Fruit fly (Drosophila melanogaster) whole organism, embryonic: Measurements from ENCODE around the gene CG33160.

Source experiments
- Adf1 ChIP-seq: fragments of 200-800 bp; sonication (Bioruptor generic); IDR thresholded peaks from 2 replicates; pipeline ENCODE4 v1.3.6; 2022; ENCODE audit warnings: missing biosample characterization, missing genetic modification characterization
- BtbVII ChIP-seq: fragments of 200-800 bp; sonication (Bioruptor generic); optimal IDR thresholded peaks from 3 replicates; lab custom pipeline; 2017; ENCODE audit warnings: missing biosample characterization, mild to moderate bottlenecking, missing genetic modification characterization
- CG10431 ChIP-seq: fragments of 200-800 bp; sonication (Bioruptor generic); optimal IDR thresholded peaks from 3 replicates; lab custom pipeline; 2018; ENCODE audit warnings: missing biosample characterization, mild to moderate bottlenecking, missing genetic modification characterization
- CG11504 ChIP-seq: fragments of 200-800 bp; sonication (Bioruptor generic); optimal IDR thresholded peaks from 3 replicates; lab custom pipeline; 2019; ENCODE audit warnings: missing biosample characterization, mild to moderate bottlenecking, missing genetic modification characterization, moderate library complexity
- CG1233 ChIP-seq: fragments of 200-800 bp; sonication (Bioruptor generic); optimal IDR thresholded peaks from 4 replicates; lab custom pipeline; 2018; ENCODE audit warnings: missing biosample characterization, mild to moderate bottlenecking, missing genetic modification characterization
- CG12391 ChIP-seq: fragments of 200-800 bp; sonication (Bioruptor generic); optimal IDR thresholded peaks from 3 replicates; lab custom pipeline; 2018; ENCODE audit warnings: missing biosample characterization, mild to moderate bottlenecking, missing genetic modification characterization, moderate library complexity
- CG12659 ChIP-seq: fragments of 200-800 bp; sonication (Bioruptor generic); optimal IDR thresholded peaks from 3 replicates; lab custom pipeline; 2017; ENCODE audit warnings: mild to moderate bottlenecking, missing biosample characterization, missing genetic modification reagents, missing genetic modification characterization
- CG13123 ChIP-seq: fragments of 200-800 bp; sonication (Bioruptor generic); optimal IDR thresholded peaks from 2 replicates; lab custom pipeline; 2016; ENCODE audit warnings: missing biosample characterization, missing genetic modification characterization
- CG13424 ChIP-seq: fragments of 200-800 bp; sonication (Bioruptor generic); optimal IDR thresholded peaks from 2 replicates; lab custom pipeline; 2019; ENCODE audit warnings: missing biosample characterization, mild to moderate bottlenecking, missing genetic modification characterization, moderate library complexity
- CG15601 ChIP-seq: fragments of 200-800 bp; sonication (Bioruptor generic); optimal IDR thresholded peaks from 3 replicates; lab custom pipeline; 2019; ENCODE audit warnings: missing biosample characterization, mild to moderate bottlenecking, missing genetic modification characterization, moderate library complexity
- CG16863 ChIP-seq: fragments of 200-800 bp; sonication (Bioruptor generic); optimal IDR thresholded peaks from 3 replicates; lab custom pipeline; 2016; ENCODE audit warnings: missing biosample characterization, missing genetic modification characterization
- CG17328 ChIP-seq: fragments of 200-800 bp; sonication (Bioruptor generic); IDR thresholded peaks from 2 replicates; pipeline ENCODE4 v1.3.6; 2022; ENCODE audit warnings: missing biosample characterization, missing genetic modification characterization
- CG17361 ChIP-seq: fragments of 200-800 bp; sonication (Bioruptor generic); IDR thresholded peaks from 3 replicates; pipeline ENCODE4 v1.3.6; 2022; ENCODE audit warnings: missing biosample characterization, missing genetic modification characterization
- CG1832 ChIP-seq: fragments of 200-800 bp; sonication (Bioruptor generic); optimal IDR thresholded peaks from 2 replicates; lab custom pipeline; 2017; ENCODE audit warnings: missing biosample characterization, mild to moderate bottlenecking, missing genetic modification characterization, inconsistent platforms
- CG18619 ChIP-seq: fragments of 200-800 bp; sonication (Bioruptor generic); optimal IDR thresholded peaks from 3 replicates; lab custom pipeline; 2017; ENCODE audit warnings: missing biosample characterization, mild to moderate bottlenecking, missing genetic modification characterization
- CG2199 ChIP-seq: fragments of 200-800 bp; sonication (Bioruptor generic); IDR thresholded peaks from 3 replicates; pipeline ENCODE4 v1.3.6; 2022; ENCODE audit warnings: missing biosample characterization, missing genetic modification characterization
- CG2678 ChIP-seq: fragments of 200-800 bp; sonication (Bioruptor generic); optimal IDR thresholded peaks from 3 replicates; lab custom pipeline; 2019; ENCODE audit warnings: missing biosample characterization, mild to moderate bottlenecking, missing genetic modification characterization, moderate library complexity
- CG42726 ChIP-seq: fragments of 200-800 bp; sonication (Bioruptor generic); IDR thresholded peaks from 2 replicates; pipeline ENCODE4 v1.3.6; 2022; ENCODE audit warnings: missing biosample characterization, missing genetic modification characterization; ENCODE audit not compliant: partially characterized antibody
- CG4360 ChIP-seq: fragments of 200-800 bp; sonication (Bioruptor generic); IDR thresholded peaks from 2 replicates; pipeline ENCODE4 v1.3.6; 2022; ENCODE audit warnings: missing biosample characterization, missing genetic modification characterization
- E2f2 ChIP-seq: fragments of 200-800 bp; sonication (Bioruptor generic); IDR thresholded peaks from 2 replicates; pipeline ENCODE4 v1.3.6; 2022; ENCODE audit warnings: missing biosample characterization, missing genetic modification characterization
- Fer1 ChIP-seq: fragments of 200-800 bp; sonication (Bioruptor generic); optimal IDR thresholded peaks from 2 replicates; lab custom pipeline; 2017; ENCODE audit warnings: missing biosample characterization, mild to moderate bottlenecking, missing genetic modification characterization
- H15 ChIP-seq: fragments of 200-800 bp; sonication (Bioruptor generic); IDR thresholded peaks from 3 replicates; pipeline ENCODE4 v1.3.6; 2022; ENCODE audit warnings: missing biosample characterization, missing genetic modification characterization
- HmgD ChIP-seq: fragments of 200-800 bp; sonication (Bioruptor generic); optimal IDR thresholded peaks from 3 replicates; lab custom pipeline; 2016; ENCODE audit warnings: missing biosample characterization, missing genetic modification characterization
- Oaz ChIP-seq: fragments of 200-800 bp; sonication (Bioruptor generic); IDR thresholded peaks from 2 replicates; pipeline ENCODE4 v1.3.6; 2022; ENCODE audit warnings: missing biosample characterization, missing genetic modification characterization
- ap ChIP-seq: fragments of 200-800 bp; sonication (Bioruptor generic); IDR thresholded peaks from 2 replicates; pipeline ENCODE4 v1.3.6; 2022; ENCODE audit warnings: missing biosample characterization, missing genetic modification characterization
- bab2 ChIP-seq: fragments of 200-800 bp; sonication (Bioruptor generic); optimal IDR thresholded peaks from 2 replicates; lab custom pipeline; 2016; ENCODE audit warnings: missing biosample characterization, missing genetic modification characterization
- bbx ChIP-seq: fragments of 200-800 bp; sonication (Bioruptor generic); IDR thresholded peaks from 2 replicates; pipeline ENCODE4 v1.3.6; 2022; ENCODE audit warnings: missing biosample characterization, missing genetic modification characterization; ENCODE audit not compliant: partially characterized antibody
- caup ChIP-seq: fragments of 200-800 bp; sonication (Bioruptor generic); optimal IDR thresholded peaks from 3 replicates; lab custom pipeline; 2017; ENCODE audit warnings: missing biosample characterization, mild to moderate bottlenecking, missing genetic modification characterization, moderate library complexity; ENCODE audit not compliant: severe bottlenecking
- chif ChIP-seq, 2 experiments: fragments of 200-800 bp; sonication (Bioruptor generic); optimal IDR thresholded peaks; 3 replicates each; lab custom pipeline; 2016; ENCODE audit warnings: missing biosample characterization in 2 of 2, missing genetic modification characterization in 2 of 2
- dm ChIP-seq: fragments of 200-800 bp; sonication (Bioruptor generic); optimal IDR thresholded peaks from 3 replicates; lab custom pipeline; 2016; ENCODE audit warnings: missing biosample characterization, missing genetic modification characterization
- dysf ChIP-seq: fragments of 200-800 bp; sonication (Bioruptor generic); IDR thresholded peaks from 3 replicates; pipeline ENCODE4 v1.3.6; 2022; ENCODE audit warnings: missing biosample characterization, missing genetic modification characterization
- ems ChIP-seq: fragments of 200-800 bp; sonication (Bioruptor generic); optimal IDR thresholded peaks from 3 replicates; lab custom pipeline; 2016; ENCODE audit warnings: missing biosample characterization, missing genetic modification characterization
- eyg ChIP-seq: fragments of 200-800 bp; sonication (Bioruptor generic); optimal IDR thresholded peaks from 3 replicates; lab custom pipeline; 2016; ENCODE audit warnings: missing biosample characterization, missing genetic modification characterization
- fd3F ChIP-seq: fragments of 200-800 bp; sonication (Bioruptor generic); optimal IDR thresholded peaks from 2 replicates; lab custom pipeline; 2018; ENCODE audit warnings: missing biosample characterization, mild to moderate bottlenecking, missing genetic modification characterization, moderate library complexity
- gfzf ChIP-seq: fragments of 200-800 bp; sonication (Bioruptor generic); optimal IDR thresholded peaks from 2 replicates; lab custom pipeline; 2016; ENCODE audit warnings: missing biosample characterization, mild to moderate bottlenecking, missing genetic modification characterization, moderate library complexity
- lmd ChIP-seq: fragments of 200-800 bp; sonication (Bioruptor generic); IDR thresholded peaks from 2 replicates; pipeline ENCODE4 v1.3.6; 2022; ENCODE audit warnings: missing biosample characterization, missing genetic modification characterization
- lola ChIP-seq, 3 experiments: fragments of >200 bp in 2 of 3; fragments of 200-800 bp in 1 of 3; sonication (Bioruptor generic) in 1 of 3; optimal IDR thresholded peaks; 2 replicates each; lab custom pipeline; 2017 to 2019; ENCODE audit warnings: missing biosample characterization in 3 of 3, missing genetic modification characterization in 3 of 3, mild to moderate bottlenecking in 1 of 3, moderate library complexity in 1 of 3
- maf-S ChIP-seq: fragments of 200-800 bp; sonication (Bioruptor generic); optimal IDR thresholded peaks from 2 replicates; lab custom pipeline; 2016; ENCODE audit warnings: missing biosample characterization, missing genetic modification characterization
- nerfin-1 ChIP-seq: fragments of 200-800 bp; sonication (Bioruptor generic); optimal IDR thresholded peaks from 3 replicates; lab custom pipeline; 2019; ENCODE audit warnings: missing biosample characterization, mild to moderate bottlenecking, missing genetic modification characterization, moderate library complexity
- pb ChIP-seq: fragments of 200-800 bp; sonication (Bioruptor generic); optimal IDR thresholded peaks from 3 replicates; lab custom pipeline; 2016; ENCODE audit warnings: missing biosample characterization, missing genetic modification characterization
- phol ChIP-seq: fragments of 200-800 bp; sonication (Bioruptor generic); optimal IDR thresholded peaks from 3 replicates; lab custom pipeline; 2018; ENCODE audit warnings: missing biosample characterization, mild to moderate bottlenecking, missing genetic modification characterization, moderate library complexity
- pnt ChIP-seq: fragments of 200-800 bp; sonication (Bioruptor generic); optimal IDR thresholded peaks from 3 replicates; lab custom pipeline; 2016; ENCODE audit warnings: missing biosample characterization, missing genetic modification characterization
- prd ChIP-seq, 3 experiments: fragments of >200 bp in 2 of 3; fragments of 200-800 bp in 1 of 3; sonication (Bioruptor generic) in 1 of 3; optimal IDR thresholded peaks in 2 of 3; IDR thresholded peaks in 1 of 3; 2 replicates in 2 of 3; 3 replicates in 1 of 3; pipeline versions ENCODE4 v1.3.6 to Lab custom; 2017 to 2022; ENCODE audit warnings: missing biosample characterization in 1 of 3, missing genetic modification characterization in 1 of 3
- pum ChIP-seq: fragments of 200-800 bp; sonication (Bioruptor generic); optimal IDR thresholded peaks from 2 replicates; lab custom pipeline; 2016; ENCODE audit warnings: missing biosample characterization, missing genetic modification characterization
- sc ChIP-seq, 3 experiments: fragments of >200 bp in 2 of 3; fragments of 200-800 bp in 1 of 3; sonication (Bioruptor generic) in 1 of 3; optimal IDR thresholded peaks; 2 replicates in 2 of 3; 3 replicates in 1 of 3; lab custom pipeline; 2017; ENCODE audit warnings: mild to moderate bottlenecking in 1 of 3, missing biosample characterization in 1 of 3, missing genetic modification characterization in 1 of 3, missing genetic modification reagents in 1 of 3
- shn ChIP-seq: fragments of 200-800 bp; sonication (Bioruptor generic); optimal IDR thresholded peaks from 3 replicates; lab custom pipeline; 2016; ENCODE audit warnings: missing biosample characterization, missing genetic modification characterization
- slou ChIP-seq: fragments of 200-800 bp; sonication (Bioruptor generic); optimal IDR thresholded peaks from 3 replicates; lab custom pipeline; 2016; ENCODE audit warnings: missing biosample characterization, missing genetic modification characterization
- usp ChIP-seq: fragments of >200 bp; optimal IDR thresholded peaks from 2 replicates; lab custom pipeline; 2017; ENCODE audit warnings: missing biosample characterization, missing genetic modification characterization

The CG33160 gene

DNA sequence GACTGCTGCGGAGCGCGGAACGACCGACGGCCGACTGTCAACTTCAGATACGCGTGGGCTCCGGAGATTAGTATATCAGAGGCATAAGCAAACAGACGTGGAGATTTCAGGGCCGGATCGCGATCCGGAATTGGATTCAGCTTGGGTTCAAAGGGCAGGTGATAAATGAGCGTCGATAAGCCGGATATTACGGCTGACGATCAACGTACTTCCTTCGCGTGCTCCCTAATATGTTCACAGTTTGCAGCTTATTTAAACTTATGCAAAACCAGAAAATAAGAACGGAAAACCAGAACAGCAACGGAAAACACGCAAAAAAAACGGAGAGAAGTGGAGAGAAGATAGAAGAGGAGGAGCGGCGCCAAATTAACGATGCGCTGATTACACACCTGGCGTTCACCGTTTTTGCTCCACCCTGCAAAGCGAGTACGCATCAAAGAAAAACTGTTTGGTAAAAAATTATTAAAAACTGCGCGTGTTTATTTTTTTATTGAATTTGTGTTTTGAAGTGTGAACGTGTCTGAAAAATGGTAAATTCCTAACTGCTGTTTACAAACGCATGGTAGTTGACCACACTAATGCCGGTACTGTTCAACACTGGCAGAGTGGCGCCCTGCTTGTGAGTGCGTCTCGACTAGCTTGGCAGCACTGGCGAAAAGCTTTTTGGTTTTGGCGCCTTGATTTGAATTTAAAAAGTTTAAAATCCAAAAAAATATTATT is 33.0 kb upstream of the CG33160 start, which contains the start of gene CG17746 (continued):
- TF ChIP-seq usp (GFP tag; lab: Kevin White, UChicago) = no peak
- TF ChIP-seq lmd (GFP tag; lab: Robert Waterston, UW) = no peak; the same call in 1 of the 2 replicates
- TF ChIP-seq slou (GFP tag; lab: Kevin White, UChicago) = no peak
- no peak for TF ChIP-seq H15 (GFP tag; lab: Robert Waterston, UW)
- TF ChIP-seq CG18619 (GFP tag; lab: Kevin White, UChicago) = no peak
- TF ChIP-seq CG2199 (GFP tag; lab: Robert Waterston, UW) = no peak
- TF ChIP-seq pum (GFP tag; lab: Kevin White, UChicago) = peak; percentile 18
- peak; percentile 48 for TF ChIP-seq ems (GFP tag; lab: Kevin White, UChicago)
- no peak for TF ChIP-seq CG2678 (tag; lab: Kevin White, UChicago)
- peak; percentile 18 for TF ChIP-seq caup
- TF ChIP-seq dm = peak; percentile 63
- peak; percentile 39 for TF ChIP-seq CG13123 (GFP tag; lab: Kevin White, UChicago)
- no peak for TF ChIP-seq lola (GFP tag; optimal IDR thresholded peaks at IDR 0.05; lab: Kevin White, UChicago)
- TF ChIP-seq E2f2 = peak; percentile 99
- peak; percentile 54 for TF ChIP-seq bbx (GFP tag; lab: Robert Waterston, UW)
- peak in 1 of 2 experiments; percentile 29 for TF ChIP-seq chif (GFP tag; optimal IDR thresholded peaks at IDR 0.05; lab: Kevin White, UChicago)
- TF ChIP-seq CG1832 (GFP tag; lab: Kevin White, UChicago) = no peak
- TF ChIP-seq shn (GFP tag; lab: Kevin White, UChicago) = peak; percentile 20
- peak; percentile 58 for TF ChIP-seq bab2 (GFP tag; lab: Kevin White, UChicago)
- TF ChIP-seq fd3F (GFP tag; lab: Kevin White, UChicago) = no peak
- no peak for TF ChIP-seq CG13424
- TF ChIP-seq pnt = peak; percentile 2
- peak; percentile 53 for TF ChIP-seq CG15601 (tag; lab: Kevin White, UChicago)
- TF ChIP-seq CG16863 = no peak
- peak; percentile 32 for TF ChIP-seq CG12391 (tag; lab: Kevin White, UChicago)
- peak; percentile 46 for TF ChIP-seq Fer1
- peak; percentile 14 for TF ChIP-seq pb (GFP tag; lab: Kevin White, UChicago)
- peak; percentile 75 for TF ChIP-seq CG12659 (GFP tag; lab: Kevin White, UChicago)
- peak; percentile 53 for TF ChIP-seq HmgD (GFP tag; lab: Kevin White, UChicago)
- TF ChIP-seq phol (tag; lab: Kevin White, UChicago) = peak; percentile 55
- no peak for TF ChIP-seq Adf1 (GFP tag; lab: Robert Waterston, UW)
- no peak for TF ChIP-seq CG17328 (GFP tag; lab: Robert Waterston, UW)
- TF ChIP-seq Oaz (GFP tag; lab: Robert Waterston, UW) = no peak
- peak; percentile 99 for TF ChIP-seq gfzf (GFP tag; lab: Kevin White, UChicago)
- TF ChIP-seq dysf (GFP tag; lab: Robert Waterston, UW) = peak; percentile 37; the same call in 1 of the 3 replicates
- no peak for TF ChIP-seq CG1233 (GFP tag; lab: Kevin White, UChicago)
- TF ChIP-seq eyg (GFP tag; lab: Kevin White, UChicago) = no peak
- TF ChIP-seq ap (GFP tag; lab: Robert Waterston, UW) = no peak
- TF ChIP-seq CG42726 (GFP tag; lab: Robert Waterston, UW) = no peak
- TF ChIP-seq sc (optimal IDR thresholded peaks at IDR 0.05; lab: Kevin White, UChicago) = no peak
- TF ChIP-seq sc (GFP tag; optimal IDR thresholded peaks at IDR 0.05; lab: Kevin White, UChicago) = no peak
- no peak for TF ChIP-seq prd (optimal IDR thresholded peaks at IDR 0.05; lab: Kevin White, UChicago)
- TF ChIP-seq prd (GFP tag; IDR thresholded peaks at IDR 0.05; lab: Robert Waterston, UW) = no peak
- no peak for TF ChIP-seq CG10431
- peak; percentile 0 for TF ChIP-seq BtbVII (GFP tag; lab: Kevin White, UChicago)
- peak; percentile 12 for TF ChIP-seq nerfin-1 (tag; lab: Kevin White, UChicago)
- TF ChIP-seq CG17361 (GFP tag; lab: Robert Waterston, UW) = no peak; the same call in 2 of the 3 replicates
- no peak for TF ChIP-seq CG11504
- peak; percentile 59 for TF ChIP-seq maf-S (GFP tag; lab: Kevin White, UChicago)
- no peak for TF ChIP-seq CG4360 (GFP tag; lab: Robert Waterston, UW)
